Fruit fly (Drosophila melanogaster) whole organism, prepupa: Measurements from ENCODE around the gene CG43924.

Experiments used
- Blimp-1 ChIP-seq: fragments of 200-800 bp; sonication (Bioruptor generic); optimal IDR thresholded peaks from 3 replicates; lab custom pipeline; 2017; ENCODE audit warnings: missing biosample characterization, missing genetic modification characterization, mild to moderate bottlenecking, moderate library complexity, missing genetic modification reagents
- CG10631 ChIP-seq: fragments of 200-800 bp; sonication (Bioruptor generic); optimal IDR thresholded peaks from 2 replicates; lab custom pipeline; 2016; ENCODE audit warnings: missing biosample characterization, missing genetic modification characterization
- CG10669 ChIP-seq: fragments of 200-800 bp; sonication (Bioruptor generic); optimal IDR thresholded peaks from 3 replicates; lab custom pipeline; 2018; ENCODE audit warnings: missing biosample characterization, mild to moderate bottlenecking, missing genetic modification characterization, moderate library complexity
- CG11762 ChIP-seq: fragments of 200-800 bp; sonication (Bioruptor generic); optimal IDR thresholded peaks from 3 replicates; lab custom pipeline; 2016; ENCODE audit warnings: missing biosample characterization, missing genetic modification characterization; ENCODE audit not compliant: insufficient read depth
- CG11902 ChIP-seq: fragments of 200-800 bp; sonication (Bioruptor generic); optimal IDR thresholded peaks from 3 replicates; lab custom pipeline; 2016; ENCODE audit warnings: missing biosample characterization, missing genetic modification characterization
- CG15336 ChIP-seq: fragments of 200-800 bp; sonication (Bioruptor generic); IDR thresholded peaks from 2 replicates; pipeline ENCODE4 v1.3.6; 2022; ENCODE audit warnings: missing biosample characterization, missing genetic modification characterization
- CG1621 ChIP-seq: fragments of 200-800 bp; sonication (Bioruptor generic); optimal IDR thresholded peaks from 3 replicates; lab custom pipeline; 2018; ENCODE audit warnings: missing biosample characterization, mild to moderate bottlenecking, missing genetic modification characterization
- CG3032 ChIP-seq: fragments of 200-800 bp; optimal IDR thresholded peaks from 2 replicates; lab custom pipeline; 2019; ENCODE audit warnings: missing biosample characterization, mild to moderate bottlenecking, missing genetic modification characterization, moderate library complexity
- CG31627 ChIP-seq: fragments of 200-800 bp; sonication (Bioruptor generic); optimal IDR thresholded peaks from 3 replicates; lab custom pipeline; 2016; ENCODE audit warnings: missing biosample characterization, missing genetic modification characterization
- CG34406 ChIP-seq: fragments of 200-800 bp; sonication (Bioruptor generic); optimal IDR thresholded peaks from 3 replicates; lab custom pipeline; 2016; ENCODE audit warnings: missing biosample characterization, missing genetic modification characterization
- CG3919 ChIP-seq: fragments of 200-800 bp; sonication (Bioruptor generic); optimal IDR thresholded peaks from 3 replicates; lab custom pipeline; 2016; ENCODE audit warnings: missing biosample characterization, missing genetic modification characterization
- CG6163 ChIP-seq: fragments of 200-800 bp; sonication (Bioruptor generic); IDR thresholded peaks from 3 replicates; pipeline ENCODE4 v1.3.6; 2022; ENCODE audit warnings: missing biosample characterization, missing genetic modification characterization
- CG6276 ChIP-seq: fragments of 200-800 bp; sonication (Bioruptor generic); optimal IDR thresholded peaks from 2 replicates; lab custom pipeline; 2017; ENCODE audit warnings: missing biosample characterization, mild to moderate bottlenecking, missing genetic modification characterization
- CG6792 ChIP-seq: fragments of 200-800 bp; sonication (Bioruptor generic); optimal IDR thresholded peaks from 3 replicates; lab custom pipeline; 2016; ENCODE audit warnings: missing biosample characterization, missing genetic modification characterization
- CG6808 ChIP-seq: fragments of 200-800 bp; sonication (Bioruptor generic); optimal IDR thresholded peaks from 3 replicates; lab custom pipeline; 2017; ENCODE audit warnings: missing biosample characterization, missing genetic modification characterization, mild to moderate bottlenecking, moderate library complexity, missing genetic modification reagents
- CG6854 ChIP-seq: fragments of 200-800 bp; sonication (Bioruptor generic); optimal IDR thresholded peaks from 2 replicates; lab custom pipeline; 2017; ENCODE audit warnings: missing biosample characterization, mild to moderate bottlenecking, missing genetic modification characterization
- CG7368 ChIP-seq: fragments of 200-800 bp; sonication (Bioruptor generic); optimal IDR thresholded peaks from 3 replicates; lab custom pipeline; 2016; ENCODE audit warnings: missing biosample characterization, missing genetic modification characterization
- CG8119 ChIP-seq: fragments of 200-800 bp; sonication (Bioruptor generic); IDR thresholded peaks from 3 replicates; pipeline ENCODE4 v1.3.6; 2022; ENCODE audit warnings: missing biosample characterization, missing genetic modification characterization
- CG8319 ChIP-seq: fragments of 200-800 bp; sonication (Bioruptor generic); optimal IDR thresholded peaks from 3 replicates; lab custom pipeline; 2016; ENCODE audit warnings: missing biosample characterization, missing genetic modification characterization
- CG8632 ChIP-seq: fragments of 200-800 bp; sonication (Bioruptor generic); optimal IDR thresholded peaks from 3 replicates; lab custom pipeline; 2016; ENCODE audit warnings: missing biosample characterization, missing genetic modification characterization
- CG9139 ChIP-seq: fragments of 200-800 bp; sonication (Bioruptor generic); optimal IDR thresholded peaks from 3 replicates; lab custom pipeline; 2017; ENCODE audit warnings: missing biosample characterization, mild to moderate bottlenecking, missing genetic modification characterization
- Eip78C ChIP-seq: fragments of 200-800 bp; sonication (Bioruptor generic); peaks from one replicate; lab custom pipeline; 2016; ENCODE audit warnings: missing biosample characterization, missing genetic modification characterization
- Eip93F ChIP-seq: fragments of 200-800 bp; sonication (Bioruptor generic); optimal IDR thresholded peaks from 2 replicates; lab custom pipeline; 2016; ENCODE audit warnings: missing biosample characterization, mild to moderate bottlenecking, missing genetic modification characterization
- Ets21C ChIP-seq: fragments of 200-800 bp; sonication (Bioruptor generic); optimal IDR thresholded peaks from 3 replicates; lab custom pipeline; 2016; ENCODE audit warnings: missing biosample characterization, missing genetic modification characterization
- Gug ChIP-seq: fragments of 200-800 bp; sonication (Bioruptor generic); IDR thresholded peaks from 2 replicates; pipeline ENCODE4 v1.3.6; 2022; ENCODE audit warnings: missing biosample characterization, missing genetic modification characterization
- Hr39 ChIP-seq: fragments of 200-800 bp; sonication (Bioruptor generic); optimal IDR thresholded peaks from 2 replicates; lab custom pipeline; 2016; ENCODE audit warnings: missing biosample characterization, missing genetic modification characterization
- Hr4 ChIP-seq: fragments of 200-800 bp; sonication (Bioruptor generic); optimal IDR thresholded peaks from 3 replicates; lab custom pipeline; 2016; ENCODE audit warnings: missing biosample characterization, missing genetic modification characterization
- Lpt ChIP-seq: fragments of 200-800 bp; sonication (Bioruptor generic); optimal IDR thresholded peaks from 3 replicates; lab custom pipeline; 2016; ENCODE audit warnings: missing biosample characterization, missing genetic modification characterization
- Met ChIP-seq: fragments of 200-800 bp; sonication (Bioruptor generic); optimal IDR thresholded peaks from 3 replicates; lab custom pipeline; 2016; ENCODE audit warnings: missing biosample characterization, missing genetic modification characterization
- OdsH ChIP-seq: fragments of 200-800 bp; sonication (Bioruptor generic); optimal IDR thresholded peaks from 3 replicates; lab custom pipeline; 2016; ENCODE audit warnings: missing biosample characterization, missing genetic modification characterization
- Smox ChIP-seq: fragments of 200-800 bp; sonication (Bioruptor generic); optimal IDR thresholded peaks from 3 replicates; lab custom pipeline; 2016; ENCODE audit warnings: missing biosample characterization, missing genetic modification characterization
- Sox102F ChIP-seq: fragments of 200-800 bp; sonication (Bioruptor generic); optimal IDR thresholded peaks from 2 replicates; lab custom pipeline; 2016; ENCODE audit warnings: missing biosample characterization, mild to moderate bottlenecking, missing genetic modification characterization
- Sox14 ChIP-seq: fragments of 200-800 bp; sonication (Bioruptor generic); optimal IDR thresholded peaks from 3 replicates; lab custom pipeline; 2016; ENCODE audit warnings: missing biosample characterization, missing genetic modification characterization
- Sox15 ChIP-seq: fragments of 200-800 bp; sonication (Bioruptor generic); optimal IDR thresholded peaks from 3 replicates; lab custom pipeline; 2016; ENCODE audit warnings: missing biosample characterization, missing genetic modification characterization
- achi ChIP-seq: fragments of 200-800 bp; sonication (Bioruptor generic); optimal IDR thresholded peaks from 3 replicates; lab custom pipeline; 2016; ENCODE audit warnings: missing biosample characterization, missing genetic modification characterization
- acj6 ChIP-seq: fragments of 200-800 bp; sonication (Bioruptor generic); optimal IDR thresholded peaks from 3 replicates; lab custom pipeline; 2016; ENCODE audit warnings: missing biosample characterization, missing genetic modification characterization
- cyc ChIP-seq: fragments of 200-800 bp; sonication (Bioruptor generic); optimal IDR thresholded peaks from 3 replicates; lab custom pipeline; 2016; ENCODE audit warnings: missing biosample characterization, missing genetic modification characterization
- dac ChIP-seq: fragments of 200-800 bp; sonication (Bioruptor generic); optimal IDR thresholded peaks from 2 replicates; lab custom pipeline; 2017; ENCODE audit warnings: missing biosample characterization, mild to moderate bottlenecking, missing genetic modification characterization
- dsx ChIP-seq: fragments of 200-800 bp; optimal IDR thresholded peaks from 3 replicates; lab custom pipeline; 2019; ENCODE audit warnings: missing biosample characterization, mild to moderate bottlenecking, missing genetic modification characterization, moderate library complexity; ENCODE audit not compliant: poor library complexity, severe bottlenecking
- eg ChIP-seq: fragments of 200-800 bp; sonication (Bioruptor generic); IDR thresholded peaks from 3 replicates; pipeline ENCODE4 v1.3.6; 2022; ENCODE audit warnings: missing biosample characterization, missing genetic modification characterization
- fd85E ChIP-seq: fragments of 200-800 bp; sonication (Bioruptor generic); optimal IDR thresholded peaks from 3 replicates; lab custom pipeline; 2016; ENCODE audit warnings: missing biosample characterization, missing genetic modification characterization
- lz ChIP-seq: fragments of 200-800 bp; sonication (Bioruptor generic); optimal IDR thresholded peaks from 3 replicates; lab custom pipeline; 2016; ENCODE audit warnings: missing biosample characterization, missing genetic modification characterization
- net ChIP-seq: fragments of 200-800 bp; sonication (Bioruptor generic); optimal IDR thresholded peaks from 3 replicates; lab custom pipeline; 2016; ENCODE audit warnings: missing biosample characterization, missing genetic modification characterization
- pdm3 ChIP-seq: fragments of 200-800 bp; sonication (Bioruptor generic); optimal IDR thresholded peaks from 3 replicates; lab custom pipeline; 2016; ENCODE audit warnings: missing biosample characterization, missing genetic modification characterization
- ss ChIP-seq, 2 experiments: fragments of 200-800 bp; sonication (Bioruptor generic); optimal IDR thresholded peaks; 2 replicates in 1 of 2; 3 replicates in 1 of 2; lab custom pipeline; 2017 to 2018; ENCODE audit warnings: mild to moderate bottlenecking in 2 of 2, missing biosample characterization in 2 of 2, missing genetic modification characterization in 2 of 2, moderate library complexity in 1 of 2
- svp ChIP-seq: fragments of 200-800 bp; sonication (Bioruptor generic); peaks from one replicate; lab custom pipeline; 2016; ENCODE audit warnings: missing biosample characterization, missing genetic modification characterization
- topi ChIP-seq: fragments of 200-800 bp; sonication (Bioruptor generic); optimal IDR thresholded peaks from 3 replicates; lab custom pipeline; 2016; ENCODE audit warnings: missing biosample characterization, missing genetic modification characterization
- vri ChIP-seq: fragments of 200-800 bp; sonication (Bioruptor generic); optimal IDR thresholded peaks from 3 replicates; lab custom pipeline; 2016; ENCODE audit warnings: missing biosample characterization, mild to moderate bottlenecking, missing genetic modification characterization

Gene CG43924

DNA sequence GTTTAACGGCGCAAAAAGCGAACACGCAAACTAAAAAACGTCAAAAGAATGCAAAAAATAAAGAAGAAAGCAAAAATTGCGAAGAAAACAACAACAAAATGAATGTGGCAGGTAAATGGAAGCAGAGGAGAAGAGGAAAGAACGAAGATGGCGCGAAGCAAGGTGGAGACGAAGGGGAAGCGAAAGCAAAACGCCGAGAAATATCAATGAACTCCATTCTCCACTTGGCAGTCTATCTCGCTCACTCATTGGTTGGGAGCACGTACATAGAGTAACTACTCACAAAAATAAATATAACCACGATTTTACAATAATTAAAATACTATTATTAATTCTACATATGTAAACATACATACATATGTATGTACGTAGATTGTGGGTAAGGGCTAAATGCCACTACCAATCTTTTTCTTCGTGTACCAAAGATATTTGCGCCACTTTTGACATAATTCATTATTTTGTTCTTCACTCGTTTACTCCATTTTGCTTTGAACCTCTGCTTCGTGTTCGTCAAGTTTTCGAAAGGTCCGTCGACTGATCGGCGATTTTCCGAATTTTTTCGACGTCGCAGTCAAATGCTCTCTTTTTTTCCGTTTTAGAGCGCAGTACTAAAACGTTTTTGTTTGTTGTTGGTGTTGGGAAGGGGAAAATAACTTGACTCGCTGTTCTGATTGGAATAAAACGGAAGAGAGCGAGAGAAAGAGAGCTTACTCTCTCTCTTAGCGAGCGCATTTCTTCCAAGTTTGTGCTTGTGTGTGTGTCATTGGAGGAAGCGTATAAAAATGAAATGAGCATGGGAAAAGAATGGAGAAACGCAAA lies 34.3 kb upstream of the CG43924 start (continued):
- TF ChIP-seq CG8632 (GFP tag; lab: Kevin White, UChicago) (no peak), acj6 (GFP tag; lab: Kevin White, UChicago) (no peak), CG6163 (peak; percentile 40; the same call in 1 of the 3 replicates)
- TF ChIP-seq, all 60 proteins: peak for 6

dm6 chr2L:15743578-15743977 lies 32.7 kb upstream of the CG43924 start:
- TF ChIP-seq Met (peak; percentile 96), achi (GFP tag; lab: Kevin White, UChicago) (peak; percentile 92), cyc (GFP tag; lab: Kevin White, UChicago) (peak; percentile 48), dac (GFP tag; lab: Kevin White, UChicago) (no peak), Gug (GFP tag; lab: Robert Waterston, UW) (no peak), CG3032 (tag; lab: Kevin White, UChicago) (peak; percentile 40), CG9139 (no peak), acj6 (GFP tag; lab: Kevin White, UChicago) (peak; percentile 96), CG15336 (GFP tag; lab: Robert Waterston, UW) (no peak), CG3919 (peak; percentile 7), ss (GFP tag; optimal IDR thresholded peaks at IDR 0.05; lab: Kevin White, UChicago) (no peak), pdm3 (GFP tag; lab: Kevin White, UChicago) (peak; percentile 94), Eip93F (GFP tag; lab: Kevin White, UChicago) (peak; percentile 59), lz (GFP tag; lab: Kevin White, UChicago) (peak; percentile 97), Smox (GFP tag; lab: Kevin White, UChicago) (peak; percentile 97), CG8319 (no peak), Sox102F (GFP tag; lab: Kevin White, UChicago) (peak; percentile 96), CG8119 (GFP tag; lab: Robert Waterston, UW) (0 out of 3 replicates have a peak, but pooled peaks have one; percentile 54), Sox14 (peak; percentile 96), Eip78C (GFP tag; lab: Kevin White, UChicago) (peak; percentile 88), CG1621 (tag; lab: Kevin White, UChicago) (peak; percentile 89), topi (GFP tag; lab: Kevin White, UChicago) (peak; percentile 45), Blimp-1 (GFP tag; lab: Kevin White, UChicago) (no peak), OdsH (peak; percentile 92), CG8632 (GFP tag; lab: Kevin White, UChicago) (peak; percentile 92), CG11902 (peak; percentile 53), Lpt (GFP tag; lab: Kevin White, UChicago) (peak; percentile 69), Ets21C (GFP tag; lab: Kevin White, UChicago) (peak; percentile 96), CG6808 (peak; percentile 19), CG6163 (peak; percentile 81), fd85E (GFP tag; lab: Kevin White, UChicago) (no peak), dsx (no peak), CG31627 (GFP tag; lab: Kevin White, UChicago) (peak; percentile 98), CG10631 (GFP tag; lab: Kevin White, UChicago) (peak; percentile 95), CG10669 (peak; percentile 32), CG11762 (no peak), CG6854 (peak; percentile 54), vri (GFP tag; lab: Kevin White, UChicago) (peak; percentile 94), svp (peak; percentile 91), CG6276 (GFP tag; lab: Kevin White, UChicago) (no peak), Hr4 (GFP tag; lab: Kevin White, UChicago) (peak; percentile 35), Sox15 (GFP tag; lab: Kevin White, UChicago) (peak; percentile 91), eg (GFP tag; lab: Robert Waterston, UW) (no peak), CG7368 (GFP tag; lab: Kevin White, UChicago) (peak; percentile 48), net (GFP tag; lab: Kevin White, UChicago) (peak; percentile 85), CG6792 (GFP tag; lab: Kevin White, UChicago) (peak; percentile 95), Hr39 (peak; percentile 97), CG34406 (peak; percentile 92)
